Fruit fly (Drosophila melanogaster) whole organism, adult: ENCODE data around the gene CG5131.

Experiments
- CG11617 ChIP-seq: fragments of 200-800 bp; sonication (Bioruptor generic); optimal IDR thresholded peaks from 2 replicates; lab custom pipeline; 2017; ENCODE audit warnings: mild to moderate bottlenecking, missing biosample characterization, missing genetic modification reagents, missing genetic modification characterization
- CG12768 ChIP-seq: fragments of 200-800 bp; sonication (Bioruptor generic); optimal IDR thresholded peaks from 2 replicates; lab custom pipeline; 2017; ENCODE audit warnings: missing biosample characterization, missing genetic modification characterization, mild to moderate bottlenecking, moderate library complexity, missing genetic modification reagents
- CG14711 ChIP-seq: fragments of 200-800 bp; sonication (Bioruptor generic); optimal IDR thresholded peaks from 2 replicates; lab custom pipeline; 2018; ENCODE audit warnings: missing biosample characterization, mild to moderate bottlenecking, missing genetic modification characterization, moderate library complexity
- CG1620 ChIP-seq: fragments of 200-800 bp; sonication (Bioruptor generic); optimal IDR thresholded peaks from 2 replicates; lab custom pipeline; 2016; ENCODE audit warnings: missing biosample characterization, missing genetic modification characterization
- CG5204 ChIP-seq: fragments of 200-800 bp; sonication (Bioruptor generic); optimal IDR thresholded peaks from 2 replicates; lab custom pipeline; 2016; ENCODE audit warnings: missing biosample characterization, missing genetic modification characterization
- CG7045 ChIP-seq: fragments of 200-800 bp; sonication (Bioruptor generic); optimal IDR thresholded peaks from 2 replicates; lab custom pipeline; 2017; ENCODE audit warnings: missing biosample characterization, mild to moderate bottlenecking, missing genetic modification characterization
- CG7101 ChIP-seq: fragments of 200-800 bp; sonication (Bioruptor generic); optimal IDR thresholded peaks from 2 replicates; lab custom pipeline; 2018; ENCODE audit warnings: missing biosample characterization, mild to moderate bottlenecking, missing genetic modification characterization, moderate library complexity
- Clk ChIP-seq: fragments of 200-800 bp; sonication (Bioruptor generic); optimal IDR thresholded peaks from 2 replicates; lab custom pipeline; 2017; ENCODE audit warnings: missing biosample characterization, missing genetic modification characterization
- Crg-1 ChIP-seq: fragments of 200-800 bp; sonication (Bioruptor generic); optimal IDR thresholded peaks from 2 replicates; lab custom pipeline; 2016; ENCODE audit warnings: missing biosample characterization, missing genetic modification characterization
- Hr96 ChIP-seq: fragments of 200-800 bp; sonication (Bioruptor generic); optimal IDR thresholded peaks from 2 replicates; lab custom pipeline; 2016; ENCODE audit warnings: missing biosample characterization, missing genetic modification characterization
- Mnt ChIP-seq: fragments of 200-800 bp; sonication (Bioruptor generic); optimal IDR thresholded peaks from 2 replicates; lab custom pipeline; 2016; ENCODE audit warnings: missing biosample characterization, mild to moderate bottlenecking, missing genetic modification characterization
- bab1 ChIP-seq: fragments of 200-800 bp; sonication (Bioruptor generic); optimal IDR thresholded peaks from 3 replicates; lab custom pipeline; 2019; ENCODE audit warnings: missing biosample characterization, mild to moderate bottlenecking, missing genetic modification characterization, moderate library complexity
- cic ChIP-seq: fragments of 200-800 bp; sonication (Bioruptor generic); optimal IDR thresholded peaks from 2 replicates; lab custom pipeline; 2017; ENCODE audit warnings: missing biosample characterization, mild to moderate bottlenecking, missing genetic modification characterization, moderate library complexity
- cnc ChIP-seq, 2 experiments: fragments of >200 bp; optimal IDR thresholded peaks; 2 replicates each; lab custom pipeline; 2017
- kay ChIP-seq: fragments of 200-800 bp; sonication (Bioruptor generic); peaks from one replicate; lab custom pipeline; 2016; ENCODE audit warnings: missing biosample characterization, missing genetic modification characterization, borderline replicate concordance
- ovo ChIP-seq: fragments of 200-800 bp; sonication (Bioruptor generic); optimal IDR thresholded peaks from 2 replicates; lab custom pipeline; 2016; ENCODE audit warnings: missing biosample characterization, missing genetic modification characterization
- pad ChIP-seq: fragments of 200-800 bp; sonication (Bioruptor generic); optimal IDR thresholded peaks from 3 replicates; lab custom pipeline; 2017; ENCODE audit warnings: missing biosample characterization, missing genetic modification characterization, mild to moderate bottlenecking, moderate library complexity, missing genetic modification reagents
- tj ChIP-seq: fragments of 200-800 bp; sonication (Bioruptor generic); optimal IDR thresholded peaks from 3 replicates; lab custom pipeline; 2017; ENCODE audit warnings: missing biosample characterization, mild to moderate bottlenecking, missing genetic modification characterization, moderate library complexity
- toe ChIP-seq: fragments of 200-800 bp; sonication (Bioruptor generic); optimal IDR thresholded peaks from 2 replicates; lab custom pipeline; 2016; ENCODE audit warnings: missing biosample characterization, missing genetic modification characterization

The CG5131 gene

DNA sequence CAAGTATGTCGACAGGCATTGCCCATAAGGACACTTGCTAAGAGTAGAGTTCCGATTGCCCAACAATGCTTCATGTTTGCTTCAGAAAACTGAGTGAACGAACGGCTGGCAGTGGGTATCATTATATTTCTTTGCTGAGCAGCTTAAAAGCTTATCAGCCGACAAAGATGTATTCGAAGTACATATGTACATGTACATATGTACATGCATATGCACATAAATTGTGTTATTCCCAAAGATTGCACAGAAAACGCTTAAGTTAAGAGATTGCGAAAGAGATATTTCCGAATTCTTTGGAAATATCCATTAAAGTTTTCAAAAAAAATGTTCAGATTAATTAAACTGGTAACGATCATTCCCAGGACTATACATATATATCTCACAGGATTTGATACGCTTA lies 28.5 kb upstream of the CG5131 start, which contains the start of gene SPH93:
Gene SPH93 (minus strand): TSS at position 101 of the 400 bp plus-strand sequence.
- no peak for TF ChIP-seq CG11617 (GFP tag; lab: Kevin White, UChicago)
- TF ChIP-seq CG7101 (tag; lab: Kevin White, UChicago), result no peak
- no peak for TF ChIP-seq CG5204

- TF ChIP-seq CG14711 (tag; lab: Kevin White, UChicago) (no peak), Crg-1 (GFP tag; lab: Kevin White, UChicago) (no peak), kay (peak; percentile 70)
Observed at dm6 chr2L:17457944-17458343, 26.4 kb upstream of the CG5131 start, which contains the start of gene CG18563. Gene CG18563 (minus strand): TSS chr2L:17458044.

dm6 chr2L:17465915-17466677 lies 18.2 kb upstream of the CG5131 start:
- TF ChIP-seq CG7101 (tag; lab: Kevin White, UChicago) (peak; percentile 23), CG5204 (no peak), Hr96 (peak; percentile 37), cic (GFP tag; lab: Kevin White, UChicago) (no peak), ovo (GFP tag; lab: Kevin White, UChicago) (no peak), kay (peak; percentile 30), CG14711 (tag; lab: Kevin White, UChicago) (no peak), CG7045 (GFP tag; lab: Kevin White, UChicago) (peak; percentile 61), toe (peak; percentile 21)

- TF ChIP-seq Mnt (GFP tag; lab: Kevin White, UChicago) (no peak), cnc (optimal IDR thresholded peaks at IDR 0.05; lab: Kevin White, UChicago) (no peak), ovo (GFP tag; lab: Kevin White, UChicago) (no peak), toe (no peak), Crg-1 (GFP tag; lab: Kevin White, UChicago) (no peak), CG7045 (GFP tag; lab: Kevin White, UChicago) (no peak), CG12768 (GFP tag; lab: Kevin White, UChicago) (no peak), tj (GFP tag; lab: Kevin White, UChicago) (no peak), CG11617 (GFP tag; lab: Kevin White, UChicago) (no peak)
Observed at dm6 chr2L:17466950-17467349, 17.4 kb upstream of the CG5131 start.

DNA sequence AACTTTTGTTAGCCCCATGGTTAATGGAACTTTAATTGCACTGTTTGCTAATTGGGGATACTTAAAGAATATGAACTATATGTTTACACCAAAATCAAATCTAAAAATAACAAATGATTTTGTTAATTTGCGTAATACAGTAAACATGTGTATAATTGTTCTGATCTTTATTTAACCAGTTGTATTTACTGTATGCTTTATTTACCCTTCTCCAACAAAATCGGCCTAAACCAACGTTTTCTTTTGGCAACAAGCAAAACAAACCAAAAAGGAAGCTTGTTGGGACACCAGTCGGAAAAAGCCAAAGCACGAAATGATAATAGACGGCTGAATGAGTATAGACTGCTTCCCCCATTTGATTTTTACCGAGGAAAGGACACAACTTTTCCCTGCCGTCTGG lies 13.7 kb upstream of the CG5131 start:
- TF ChIP-seq kay (no peak), cic (GFP tag; lab: Kevin White, UChicago) (no peak), cnc (optimal IDR thresholded peaks at IDR 0.05; lab: Kevin White, UChicago) (no peak), CG11617 (GFP tag; lab: Kevin White, UChicago) (no peak), bab1 (GFP tag; lab: Kevin White, UChicago) (no peak), CG14711 (tag; lab: Kevin White, UChicago) (no peak)

DNA sequence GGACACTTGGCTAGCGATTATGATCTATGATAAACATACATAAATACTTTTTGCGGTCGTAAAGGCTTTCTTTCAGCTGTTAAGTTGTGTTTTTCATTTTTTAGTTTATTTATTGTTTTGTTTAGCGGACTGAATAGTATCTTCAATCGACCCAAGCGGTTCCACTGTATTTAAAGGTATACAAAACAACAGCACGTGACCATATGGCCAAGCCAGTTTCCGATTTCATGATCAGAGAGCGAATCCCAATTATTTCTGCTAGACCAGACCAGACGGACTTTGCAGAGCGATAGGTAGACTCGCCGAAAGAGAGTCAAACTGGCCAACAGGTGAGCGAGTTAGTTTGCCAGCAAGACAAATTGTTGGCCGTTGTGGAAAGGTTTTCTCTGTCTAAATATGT lies 12.8 kb upstream of the CG5131 start, which contains the start of gene Sgt:
Gene Sgt (plus strand): TSS at position 80 of the 400 bp plus-strand sequence.
- TF ChIP-seq Mnt (GFP tag; lab: Kevin White, UChicago) (no peak), CG12768 (GFP tag; lab: Kevin White, UChicago) (no peak), Clk (GFP tag; lab: Kevin White, UChicago) (no peak), ovo (GFP tag; lab: Kevin White, UChicago) (no peak), CG11617 (GFP tag; lab: Kevin White, UChicago) (no peak), CG7045 (GFP tag; lab: Kevin White, UChicago) (no peak), toe (no peak), Crg-1 (GFP tag; lab: Kevin White, UChicago) (no peak), cic (GFP tag; lab: Kevin White, UChicago) (no peak), CG7101 (tag; lab: Kevin White, UChicago) (no peak), CG1620 (no peak), kay (no peak), CG5204 (no peak)

dm6 chr2L:17472582-17473524 lies 11.4 kb upstream of the CG5131 start, which contains the start of gene BicD:
Gene BicD (minus strand): TSS chr2L:17473215.
- TF ChIP-seq Mnt (GFP tag; lab: Kevin White, UChicago) (no peak), CG12768 (GFP tag; lab: Kevin White, UChicago) (peak; percentile 54), bab1 (GFP tag; lab: Kevin White, UChicago) (peak; percentile 38), ovo (GFP tag; lab: Kevin White, UChicago) (peak; percentile 40), pad (peak; percentile 37), CG5204 (no peak), CG7045 (GFP tag; lab: Kevin White, UChicago) (peak; percentile 4), cic (GFP tag; lab: Kevin White, UChicago) (no peak), CG11617 (GFP tag; lab: Kevin White, UChicago) (peak; percentile 36), CG14711 (tag; lab: Kevin White, UChicago) (peak; percentile 6), tj (GFP tag; lab: Kevin White, UChicago) (peak; percentile 4)
